Fruit fly (Drosophila melanogaster) whole organism, wandering third instar larva: ENCODE data around the gene CG10862.

Experiments
- CrebA ChIP-seq: fragments of 200-800 bp; sonication (Bioruptor generic); optimal IDR thresholded peaks from 2 replicates; lab custom pipeline; 2016; ENCODE audit warnings: missing biosample characterization, mild to moderate bottlenecking, missing genetic modification characterization, borderline replicate concordance
- OdsH ChIP-seq: fragments of 200-800 bp; sonication (Bioruptor generic); optimal IDR thresholded peaks from 2 replicates; lab custom pipeline; 2016; ENCODE audit warnings: missing biosample characterization, mild to moderate bottlenecking, missing genetic modification characterization
- Vsx2 ChIP-seq: fragments of 200-300, 225-300 bp; sonication (Bioruptor generic); optimal IDR thresholded peaks from 2 replicates; lab custom pipeline; 2018; ENCODE audit warnings: missing biosample characterization, missing genetic modification characterization; ENCODE audit not compliant: partially characterized antibody
- rgr ChIP-seq: fragments of 200-800 bp; sonication (Bioruptor generic); optimal IDR thresholded peaks from 3 replicates; lab custom pipeline; 2016; ENCODE audit warnings: missing biosample characterization, mild to moderate bottlenecking, missing genetic modification characterization

- TF ChIP-seq Vsx2 (GFP tag; lab: Kevin White, UChicago) = no peak
- no peak for TF ChIP-seq OdsH (GFP tag; lab: Kevin White, UChicago)
- no peak for TF ChIP-seq rgr
- no peak for TF ChIP-seq CrebA
These were observed 13.7 kb downstream of the CG10862 start for dm6 chr3L:3640916-3641315.
